Fruit fly (Drosophila melanogaster) whole organism, prepupa: ENCODE measurements around the gene goe.

Source experiments
- Blimp-1 ChIP-seq: fragments of 200-800 bp; sonication (Bioruptor generic); optimal IDR thresholded peaks from 3 replicates; lab custom pipeline; 2017; ENCODE audit warnings: missing biosample characterization, missing genetic modification characterization, mild to moderate bottlenecking, moderate library complexity, missing genetic modification reagents
- CG10631 ChIP-seq: fragments of 200-800 bp; sonication (Bioruptor generic); optimal IDR thresholded peaks from 2 replicates; lab custom pipeline; 2016; ENCODE audit warnings: missing biosample characterization, missing genetic modification characterization
- CG11762 ChIP-seq: fragments of 200-800 bp; sonication (Bioruptor generic); optimal IDR thresholded peaks from 3 replicates; lab custom pipeline; 2016; ENCODE audit warnings: missing biosample characterization, missing genetic modification characterization; ENCODE audit not compliant: insufficient read depth
- CG11902 ChIP-seq: fragments of 200-800 bp; sonication (Bioruptor generic); optimal IDR thresholded peaks from 3 replicates; lab custom pipeline; 2016; ENCODE audit warnings: missing biosample characterization, missing genetic modification characterization
- CG15336 ChIP-seq: fragments of 200-800 bp; sonication (Bioruptor generic); IDR thresholded peaks from 2 replicates; pipeline ENCODE4 v1.3.6; 2022; ENCODE audit warnings: missing biosample characterization, missing genetic modification characterization
- CG1621 ChIP-seq: fragments of 200-800 bp; sonication (Bioruptor generic); optimal IDR thresholded peaks from 3 replicates; lab custom pipeline; 2018; ENCODE audit warnings: missing biosample characterization, mild to moderate bottlenecking, missing genetic modification characterization
- CG16779 ChIP-seq: fragments of 200-800 bp; sonication (Bioruptor generic); optimal IDR thresholded peaks from 3 replicates; lab custom pipeline; 2017; ENCODE audit warnings: missing biosample characterization, mild to moderate bottlenecking, missing genetic modification characterization
- CG3032 ChIP-seq: fragments of 200-800 bp; optimal IDR thresholded peaks from 2 replicates; lab custom pipeline; 2019; ENCODE audit warnings: missing biosample characterization, mild to moderate bottlenecking, missing genetic modification characterization, moderate library complexity
- CG31627 ChIP-seq: fragments of 200-800 bp; sonication (Bioruptor generic); optimal IDR thresholded peaks from 3 replicates; lab custom pipeline; 2016; ENCODE audit warnings: missing biosample characterization, missing genetic modification characterization
- CG32006 ChIP-seq: fragments of 200-800 bp; sonication (Bioruptor generic); optimal IDR thresholded peaks from 3 replicates; lab custom pipeline; 2017; ENCODE audit warnings: missing biosample characterization, mild to moderate bottlenecking, missing genetic modification characterization
- CG34406 ChIP-seq: fragments of 200-800 bp; sonication (Bioruptor generic); optimal IDR thresholded peaks from 3 replicates; lab custom pipeline; 2016; ENCODE audit warnings: missing biosample characterization, missing genetic modification characterization
- CG3919 ChIP-seq: fragments of 200-800 bp; sonication (Bioruptor generic); optimal IDR thresholded peaks from 3 replicates; lab custom pipeline; 2016; ENCODE audit warnings: missing biosample characterization, missing genetic modification characterization
- CG4318 ChIP-seq: fragments of 200-800 bp; sonication (Bioruptor generic); optimal IDR thresholded peaks from 3 replicates; lab custom pipeline; 2017; ENCODE audit warnings: missing biosample characterization, mild to moderate bottlenecking, missing genetic modification characterization
- CG6163 ChIP-seq: fragments of 200-800 bp; sonication (Bioruptor generic); IDR thresholded peaks from 3 replicates; pipeline ENCODE4 v1.3.6; 2022; ENCODE audit warnings: missing biosample characterization, missing genetic modification characterization
- CG6792 ChIP-seq: fragments of 200-800 bp; sonication (Bioruptor generic); optimal IDR thresholded peaks from 3 replicates; lab custom pipeline; 2016; ENCODE audit warnings: missing biosample characterization, missing genetic modification characterization
- CG6808 ChIP-seq: fragments of 200-800 bp; sonication (Bioruptor generic); optimal IDR thresholded peaks from 3 replicates; lab custom pipeline; 2017; ENCODE audit warnings: missing biosample characterization, missing genetic modification characterization, mild to moderate bottlenecking, moderate library complexity, missing genetic modification reagents
- CG6854 ChIP-seq: fragments of 200-800 bp; sonication (Bioruptor generic); optimal IDR thresholded peaks from 2 replicates; lab custom pipeline; 2017; ENCODE audit warnings: missing biosample characterization, mild to moderate bottlenecking, missing genetic modification characterization
- CG7368 ChIP-seq: fragments of 200-800 bp; sonication (Bioruptor generic); optimal IDR thresholded peaks from 3 replicates; lab custom pipeline; 2016; ENCODE audit warnings: missing biosample characterization, missing genetic modification characterization
- CG8119 ChIP-seq: fragments of 200-800 bp; sonication (Bioruptor generic); IDR thresholded peaks from 3 replicates; pipeline ENCODE4 v1.3.6; 2022; ENCODE audit warnings: missing biosample characterization, missing genetic modification characterization
- CG8319 ChIP-seq: fragments of 200-800 bp; sonication (Bioruptor generic); optimal IDR thresholded peaks from 3 replicates; lab custom pipeline; 2016; ENCODE audit warnings: missing biosample characterization, missing genetic modification characterization
- CG8632 ChIP-seq: fragments of 200-800 bp; sonication (Bioruptor generic); optimal IDR thresholded peaks from 3 replicates; lab custom pipeline; 2016; ENCODE audit warnings: missing biosample characterization, missing genetic modification characterization
- CG9139 ChIP-seq: fragments of 200-800 bp; sonication (Bioruptor generic); optimal IDR thresholded peaks from 3 replicates; lab custom pipeline; 2017; ENCODE audit warnings: missing biosample characterization, mild to moderate bottlenecking, missing genetic modification characterization
- Eip78C ChIP-seq: fragments of 200-800 bp; sonication (Bioruptor generic); peaks from one replicate; lab custom pipeline; 2016; ENCODE audit warnings: missing biosample characterization, missing genetic modification characterization
- Ets21C ChIP-seq: fragments of 200-800 bp; sonication (Bioruptor generic); optimal IDR thresholded peaks from 3 replicates; lab custom pipeline; 2016; ENCODE audit warnings: missing biosample characterization, missing genetic modification characterization
- Ets96B ChIP-seq: fragments of 200-800 bp; optimal IDR thresholded peaks from 2 replicates; lab custom pipeline; 2019; ENCODE audit warnings: missing biosample characterization, mild to moderate bottlenecking, missing genetic modification characterization, moderate library complexity
- Hr38 ChIP-seq: sonication (Bioruptor generic); optimal IDR thresholded peaks from 2 replicates; lab custom pipeline; 2016; ENCODE audit warnings: missing biosample characterization, missing genetic modification characterization
- Hr4 ChIP-seq: fragments of 200-800 bp; sonication (Bioruptor generic); optimal IDR thresholded peaks from 3 replicates; lab custom pipeline; 2016; ENCODE audit warnings: missing biosample characterization, missing genetic modification characterization
- Lpt ChIP-seq: fragments of 200-800 bp; sonication (Bioruptor generic); optimal IDR thresholded peaks from 3 replicates; lab custom pipeline; 2016; ENCODE audit warnings: missing biosample characterization, missing genetic modification characterization
- Met ChIP-seq: fragments of 200-800 bp; sonication (Bioruptor generic); optimal IDR thresholded peaks from 3 replicates; lab custom pipeline; 2016; ENCODE audit warnings: missing biosample characterization, missing genetic modification characterization
- OdsH ChIP-seq: fragments of 200-800 bp; sonication (Bioruptor generic); optimal IDR thresholded peaks from 3 replicates; lab custom pipeline; 2016; ENCODE audit warnings: missing biosample characterization, missing genetic modification characterization
- Smox ChIP-seq: fragments of 200-800 bp; sonication (Bioruptor generic); optimal IDR thresholded peaks from 3 replicates; lab custom pipeline; 2016; ENCODE audit warnings: missing biosample characterization, missing genetic modification characterization
- Sox102F ChIP-seq: fragments of 200-800 bp; sonication (Bioruptor generic); optimal IDR thresholded peaks from 2 replicates; lab custom pipeline; 2016; ENCODE audit warnings: missing biosample characterization, mild to moderate bottlenecking, missing genetic modification characterization
- Sox14 ChIP-seq: fragments of 200-800 bp; sonication (Bioruptor generic); optimal IDR thresholded peaks from 3 replicates; lab custom pipeline; 2016; ENCODE audit warnings: missing biosample characterization, missing genetic modification characterization
- Sox15 ChIP-seq: fragments of 200-800 bp; sonication (Bioruptor generic); optimal IDR thresholded peaks from 3 replicates; lab custom pipeline; 2016; ENCODE audit warnings: missing biosample characterization, missing genetic modification characterization
- acj6 ChIP-seq: fragments of 200-800 bp; sonication (Bioruptor generic); optimal IDR thresholded peaks from 3 replicates; lab custom pipeline; 2016; ENCODE audit warnings: missing biosample characterization, missing genetic modification characterization
- dsx ChIP-seq: fragments of 200-800 bp; optimal IDR thresholded peaks from 3 replicates; lab custom pipeline; 2019; ENCODE audit warnings: missing biosample characterization, mild to moderate bottlenecking, missing genetic modification characterization, moderate library complexity; ENCODE audit not compliant: poor library complexity, severe bottlenecking
- esn ChIP-seq: fragments of 200-800 bp; sonication (Bioruptor generic); optimal IDR thresholded peaks from 2 replicates; lab custom pipeline; 2016; ENCODE audit warnings: missing biosample characterization, mild to moderate bottlenecking, missing genetic modification characterization, moderate library complexity
- fd59A ChIP-seq: fragments of 200-800 bp; sonication (Bioruptor generic); optimal IDR thresholded peaks from 2 replicates; lab custom pipeline; 2017; ENCODE audit warnings: missing biosample characterization, mild to moderate bottlenecking, missing genetic modification characterization, missing genetic modification reagents
- fd85E ChIP-seq: fragments of 200-800 bp; sonication (Bioruptor generic); optimal IDR thresholded peaks from 3 replicates; lab custom pipeline; 2016; ENCODE audit warnings: missing biosample characterization, missing genetic modification characterization
- lz ChIP-seq: fragments of 200-800 bp; sonication (Bioruptor generic); optimal IDR thresholded peaks from 3 replicates; lab custom pipeline; 2016; ENCODE audit warnings: missing biosample characterization, missing genetic modification characterization
- net ChIP-seq: fragments of 200-800 bp; sonication (Bioruptor generic); optimal IDR thresholded peaks from 3 replicates; lab custom pipeline; 2016; ENCODE audit warnings: missing biosample characterization, missing genetic modification characterization
- pdm3 ChIP-seq: fragments of 200-800 bp; sonication (Bioruptor generic); optimal IDR thresholded peaks from 3 replicates; lab custom pipeline; 2016; ENCODE audit warnings: missing biosample characterization, missing genetic modification characterization
- salr ChIP-seq, 2 experiments: fragments of 200-800 bp; sonication (Bioruptor generic); optimal IDR thresholded peaks; 3 replicates each; lab custom pipeline; 2016 to 2018; ENCODE audit warnings: missing biosample characterization in 2 of 2, missing genetic modification characterization in 2 of 2, mild to moderate bottlenecking in 1 of 2
- spab ChIP-seq: fragments of 200-800 bp; sonication (Bioruptor generic); optimal IDR thresholded peaks from 2 replicates; lab custom pipeline; 2017; ENCODE audit warnings: missing biosample characterization, mild to moderate bottlenecking, missing genetic modification characterization, missing genetic modification reagents
- ss ChIP-seq, 2 experiments: fragments of 200-800 bp; sonication (Bioruptor generic); optimal IDR thresholded peaks; 2 replicates in 1 of 2; 3 replicates in 1 of 2; lab custom pipeline; 2017 to 2018; ENCODE audit warnings: mild to moderate bottlenecking in 2 of 2, missing biosample characterization in 2 of 2, missing genetic modification characterization in 2 of 2, moderate library complexity in 1 of 2
- svp ChIP-seq: fragments of 200-800 bp; sonication (Bioruptor generic); peaks from one replicate; lab custom pipeline; 2016; ENCODE audit warnings: missing biosample characterization, missing genetic modification characterization
- topi ChIP-seq: fragments of 200-800 bp; sonication (Bioruptor generic); optimal IDR thresholded peaks from 3 replicates; lab custom pipeline; 2016; ENCODE audit warnings: missing biosample characterization, missing genetic modification characterization
- vri ChIP-seq: fragments of 200-800 bp; sonication (Bioruptor generic); optimal IDR thresholded peaks from 3 replicates; lab custom pipeline; 2016; ENCODE audit warnings: missing biosample characterization, mild to moderate bottlenecking, missing genetic modification characterization

Gene goe

DNA sequence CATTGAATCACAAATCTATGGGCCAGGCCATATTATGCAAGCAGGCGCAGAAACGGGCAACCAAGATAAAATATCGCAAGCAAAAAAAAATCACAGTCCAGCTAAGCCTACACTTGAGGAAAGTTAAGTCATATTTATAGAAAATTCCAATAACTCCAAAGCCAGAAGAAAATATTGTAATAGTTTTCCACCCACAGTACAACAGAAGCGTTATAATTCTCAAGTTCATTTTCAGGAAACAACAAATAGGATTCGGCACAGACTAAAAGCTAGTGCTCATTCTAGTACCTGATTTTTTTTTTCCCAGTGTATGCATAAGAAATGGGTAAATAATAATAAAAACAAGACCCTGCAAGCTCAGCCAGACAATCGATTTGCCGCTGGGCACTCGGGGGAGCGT lies 14.1 kb upstream of the goe start (continued):
- TF ChIP-seq pdm3 (peak; percentile 50), Met (GFP tag; lab: Kevin White, UChicago) (peak; percentile 10), Sox14 (GFP tag; lab: Kevin White, UChicago) (peak; percentile 30), CG7368 (GFP tag; lab: Kevin White, UChicago) (no peak), CG11902 (no peak), CG16779 (no peak), CG8632 (GFP tag; lab: Kevin White, UChicago) (peak; percentile 30), Sox102F (GFP tag; lab: Kevin White, UChicago) (no peak), CG9139 (no peak), CG3032 (tag; lab: Kevin White, UChicago) (peak; percentile 37), CG6854 (GFP tag; lab: Kevin White, UChicago) (no peak), CG15336 (GFP tag; lab: Robert Waterston, UW) (peak; percentile 65; the same call in 1 of the 2 replicates), CG34406 (GFP tag; lab: Kevin White, UChicago) (no peak), spab (GFP tag; lab: Kevin White, UChicago) (no peak), CG1621 (tag; lab: Kevin White, UChicago) (no peak)

DNA sequence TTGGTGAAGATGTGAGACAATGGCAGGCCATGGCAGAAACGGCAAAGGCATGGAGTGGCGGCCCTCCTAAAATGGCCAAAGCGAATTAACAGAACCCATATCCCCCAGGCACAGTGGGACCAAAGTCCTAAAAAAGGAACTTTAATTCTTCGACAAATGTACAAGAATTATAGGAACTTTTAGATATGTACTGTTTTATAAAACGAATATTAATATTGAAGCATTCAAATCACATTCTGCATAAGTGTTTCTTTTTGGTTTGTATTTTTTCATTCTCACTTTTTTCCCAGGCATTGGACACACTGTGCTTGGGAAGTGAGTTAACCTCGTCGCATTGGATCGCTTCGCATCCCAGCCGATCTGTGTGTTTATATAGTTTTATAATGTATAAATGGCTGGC lies 13.2 kb upstream of the goe start:
- TF ChIP-seq esn (GFP tag; lab: Kevin White, UChicago) (peak; percentile 53), CG3032 (tag; lab: Kevin White, UChicago) (peak; percentile 23), vri (peak; percentile 3), CG6854 (GFP tag; lab: Kevin White, UChicago) (no peak), svp (GFP tag; lab: Kevin White, UChicago) (peak; percentile 86), CG34406 (GFP tag; lab: Kevin White, UChicago) (no peak), OdsH (GFP tag; lab: Kevin White, UChicago) (peak; percentile 14), topi (GFP tag; lab: Kevin White, UChicago) (peak; percentile 47), CG3919 (peak; percentile 28), CG8632 (GFP tag; lab: Kevin White, UChicago) (peak; percentile 1), dsx (peak; percentile 62), CG11902 (no peak), pdm3 (peak; percentile 9), CG4318 (GFP tag; lab: Kevin White, UChicago) (no peak), CG31627 (GFP tag; lab: Kevin White, UChicago) (no peak), lz (GFP tag; lab: Kevin White, UChicago) (peak; percentile 33), Ets96B (peak; percentile 28), CG15336 (GFP tag; lab: Robert Waterston, UW) (peak; percentile 36), CG8119 (GFP tag; lab: Robert Waterston, UW) (peak; percentile 38; the same call in 1 of the 3 replicates), CG1621 (tag; lab: Kevin White, UChicago) (peak; percentile 8), CG10631 (GFP tag; lab: Kevin White, UChicago) (peak; percentile 34), CG8319 (GFP tag; lab: Kevin White, UChicago) (no peak), ss (GFP tag; optimal IDR thresholded peaks at IDR 0.05; lab: Kevin White, UChicago) (peak; percentile 59 to 70), CG7368 (GFP tag; lab: Kevin White, UChicago) (no peak), Ets21C (GFP tag; lab: Kevin White, UChicago) (no peak), acj6 (GFP tag; lab: Kevin White, UChicago) (peak; percentile 18), Sox14 (GFP tag; lab: Kevin White, UChicago) (peak; percentile 25), Hr4 (GFP tag; lab: Kevin White, UChicago) (peak; percentile 11), Smox (GFP tag; lab: Kevin White, UChicago) (peak; percentile 37), CG32006 (GFP tag; lab: Kevin White, UChicago) (peak; percentile 48), Lpt (GFP tag; lab: Kevin White, UChicago) (no peak), CG6163 (GFP tag; lab: Robert Waterston, UW) (no peak), net (peak; percentile 49), CG11762 (GFP tag; lab: Kevin White, UChicago) (no peak), Met (GFP tag; lab: Kevin White, UChicago) (peak; percentile 42), salr (GFP tag; optimal IDR thresholded peaks at IDR 0.05; lab: Kevin White, UChicago) (peak in 1 of 2 experiments; percentile 34), Hr38 (GFP tag; lab: Kevin White, UChicago) (no peak), fd59A (peak; percentile 14), CG6792 (GFP tag; lab: Kevin White, UChicago) (peak; percentile 31), Blimp-1 (GFP tag; lab: Kevin White, UChicago) (no peak), CG9139 (no peak), CG16779 (no peak), CG6808 (GFP tag; lab: Kevin White, UChicago) (peak; percentile 39), fd85E (GFP tag; lab: Kevin White, UChicago) (no peak), Eip78C (GFP tag; lab: Kevin White, UChicago) (peak; percentile 91), Sox15 (GFP tag; lab: Kevin White, UChicago) (no peak)
